Worm (Caenorhabditis elegans): Measurements from ENCODE around the gene M57.2.
A peak's percentile ranks its signal among the peaks of the same experiment; 100 is the strongest.

Gene M57.2

DNA sequence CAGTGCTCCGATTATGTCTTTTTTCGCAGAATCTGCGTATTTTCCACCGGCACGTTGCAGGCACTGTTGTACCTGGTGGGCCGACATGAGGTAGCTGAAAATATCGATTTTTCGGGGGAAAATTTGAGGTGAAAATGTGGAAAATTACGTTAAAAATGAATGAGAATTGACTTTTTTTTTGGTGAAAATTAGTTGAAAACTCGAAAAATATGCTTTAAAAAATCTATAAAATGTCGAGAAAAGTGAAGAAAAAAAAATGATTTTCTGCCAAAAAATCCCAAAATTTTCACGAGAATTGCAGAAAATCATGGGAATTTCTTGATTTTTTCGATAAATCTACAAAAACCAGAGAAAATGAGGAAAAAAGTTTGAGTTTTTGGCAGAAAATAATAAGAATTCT is 12.7 kb upstream of the M57.2 start, which contains the start of gene tsg-101:
TSS of gene tsg-101 (minus strand) at position 101 of the 400 bp plus-strand sequence.
- no peak for TF ChIP-seq ceh-28 (tag; optimal IDR thresholded peaks at IDR 0.05)
- no peak for TF ChIP-seq R02D3.7 (tag; optimal IDR thresholded peaks at IDR 0.05)
- TF ChIP-seq ZK546.5 (tag; optimal IDR thresholded peaks at IDR 0.05): no peak
- no peak for TF ChIP-seq mml-1 (tag; optimal IDR thresholded peaks at IDR 0.05)
- TF ChIP-seq egl-5 (tag; optimal IDR thresholded peaks at IDR 0.05): no peak
- TF ChIP-seq eor-1 (tag; optimal IDR thresholded peaks at IDR 0.05): no peak
- no peak for TF ChIP-seq zag-1 (tag; optimal IDR thresholded peaks at IDR 0.05)
- no peak for TF ChIP-seq elt-2 (tag; optimal IDR thresholded peaks at IDR 0.05)
- no peak for TF ChIP-seq nhr-43 (tag; optimal IDR thresholded peaks at IDR 0.05; ENCODE audit: poor library complexity, severe bottlenecking)
- TF ChIP-seq nhr-237 (tag; optimal IDR thresholded peaks at IDR 0.05): no peak
- TF ChIP-seq nhr-67 (tag; optimal IDR thresholded peaks at IDR 0.05): no peak
- TF ChIP-seq tbx-2 (tag; optimal IDR thresholded peaks at IDR 0.05): no peak
- TF ChIP-seq fos-1 (tag; optimal IDR thresholded peaks at IDR 0.05): no peak
- TF ChIP-seq nhr-11 (tag; optimal IDR thresholded peaks at IDR 0.05): no peak
- no peak for TF ChIP-seq nfya-1 (tag; optimal IDR thresholded peaks at IDR 0.05; ENCODE audit: insufficient read depth)
- no peak for TF ChIP-seq aly-2 (tag; optimal IDR thresholded peaks at IDR 0.05)
- no peak for TF ChIP-seq elt-1 (tag; optimal IDR thresholded peaks at IDR 0.05)
- TF ChIP-seq nhr-23 (tag; optimal IDR thresholded peaks at IDR 0.05): no peak
- no peak for TF ChIP-seq nhr-25 (tag; optimal IDR thresholded peaks at IDR 0.05)

DNA sequence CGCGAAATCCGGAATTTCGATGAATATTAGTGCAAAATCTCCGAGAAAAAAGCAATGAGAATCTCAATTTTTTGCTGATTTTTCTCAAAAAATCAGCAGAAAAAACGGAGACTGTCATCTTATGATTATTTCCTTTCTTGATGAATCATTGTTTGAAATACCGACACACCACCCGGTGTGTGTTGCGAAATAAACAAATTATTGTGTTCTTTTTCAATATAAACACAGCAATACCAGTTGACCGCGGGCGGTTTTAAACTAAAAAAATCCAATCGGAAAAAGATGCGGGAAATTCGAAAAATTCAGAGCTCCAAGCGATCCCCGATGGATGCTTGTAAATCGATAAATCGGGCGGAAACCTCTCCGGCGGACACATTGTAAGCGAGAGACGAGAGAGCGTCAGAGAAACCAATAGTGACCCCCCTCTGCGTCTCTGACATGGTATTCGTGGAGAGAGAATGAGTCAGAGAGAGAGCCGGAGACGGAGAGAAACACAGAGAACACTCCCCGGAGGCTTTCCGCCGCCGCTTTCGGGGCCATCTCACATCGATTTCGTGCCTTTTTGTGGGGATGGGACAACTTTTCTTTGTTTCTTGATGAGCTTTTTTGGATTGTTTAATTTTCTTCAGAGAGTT is 11.6 kb upstream of the M57.2 start:
- TF ChIP-seq ama-1 (optimal IDR thresholded peaks at IDR 0.05) (peak; percentile 6), elt-3 (tag; optimal IDR thresholded peaks at IDR 0.05) (no peak), unc-62 (GFP tag; optimal IDR thresholded peaks at IDR 0.05) (no peak), lin-15B (tag; optimal IDR thresholded peaks at IDR 0.05) (peak; percentile 39), nhr-43 (tag; optimal IDR thresholded peaks at IDR 0.05; ENCODE audit: poor library complexity, severe bottlenecking) (no peak), nhr-11 (tag; optimal IDR thresholded peaks at IDR 0.05) (no peak), ceh-82 (tag; optimal IDR thresholded peaks at IDR 0.05) (no peak), egl-27 (tag; optimal IDR thresholded peaks at IDR 0.05) (no peak), tbx-2 (tag; optimal IDR thresholded peaks at IDR 0.05) (no peak), mdl-1 (tag; optimal IDR thresholded peaks at IDR 0.05) (no peak), lsy-12 (tag; optimal IDR thresholded peaks at IDR 0.05) (no peak), jun-1 (tag; optimal IDR thresholded peaks at IDR 0.05) (peak; percentile 75), elt-2 (tag; optimal IDR thresholded peaks at IDR 0.05) (peak; percentile 15), ztf-4 (tag; optimal IDR thresholded peaks at IDR 0.05) (no peak), ceh-16 (tag; optimal IDR thresholded peaks at IDR 0.05) (no peak), fkh-2 (tag; optimal IDR thresholded peaks at IDR 0.05) (no peak), ceh-9 (tag; optimal IDR thresholded peaks at IDR 0.05) (no peak), sea-2 (GFP tag; optimal IDR thresholded peaks at IDR 0.05) (no peak), nhr-12 (tag; optimal IDR thresholded peaks at IDR 0.05) (no peak), daf-12 (tag; optimal IDR thresholded peaks at IDR 0.05) (no peak), elt-1 (tag; optimal IDR thresholded peaks at IDR 0.05) (no peak), nhr-23 (tag; optimal IDR thresholded peaks at IDR 0.05) (peak; percentile 18), mml-1 (tag; optimal IDR thresholded peaks at IDR 0.05) (no peak), nhr-237 (tag; optimal IDR thresholded peaks at IDR 0.05) (no peak), unc-39 (tag; optimal IDR thresholded peaks at IDR 0.05) (no peak), ZK546.5 (tag; optimal IDR thresholded peaks at IDR 0.05) (no peak), nhr-67 (tag; optimal IDR thresholded peaks at IDR 0.05) (no peak), fkh-10 (GFP tag; optimal IDR thresholded peaks at IDR 0.05) (peak; percentile 18), snpc-4 (tag; optimal IDR thresholded peaks at IDR 0.05) (peak; percentile 58), lin-39 (tag; optimal IDR thresholded peaks at IDR 0.05) (peak; percentile 76), R02D3.7 (tag; optimal IDR thresholded peaks at IDR 0.05) (no peak), nhr-77 (tag; optimal IDR thresholded peaks at IDR 0.05) (no peak), pqm-1 (tag; optimal IDR thresholded peaks at IDR 0.05) (peak; percentile 22), nfya-1 (tag; optimal IDR thresholded peaks at IDR 0.05; ENCODE audit: insufficient read depth) (peak; percentile 89), fos-1 (tag; optimal IDR thresholded peaks at IDR 0.05) (no peak), nhr-28 (tag; optimal IDR thresholded peaks at IDR 0.05) (no peak), zag-1 (tag; optimal IDR thresholded peaks at IDR 0.05) (no peak), pha-4 (tag; optimal IDR thresholded peaks at IDR 0.05) (peak; percentile 52), ztf-11 (tag; optimal IDR thresholded peaks at IDR 0.05) (no peak), ceh-28 (tag; optimal IDR thresholded peaks at IDR 0.05) (peak; percentile 88), nhr-25 (tag; optimal IDR thresholded peaks at IDR 0.05) (no peak), nhr-76 (tag; optimal IDR thresholded peaks at IDR 0.05) (no peak), aly-2 (tag; optimal IDR thresholded peaks at IDR 0.05) (no peak), eor-1 (tag; optimal IDR thresholded peaks at IDR 0.05) (no peak), egl-5 (tag; optimal IDR thresholded peaks at IDR 0.05) (peak; percentile 61), skn-1 (tag; optimal IDR thresholded peaks at IDR 0.05) (peak; percentile 44), hmg-11 (tag; optimal IDR thresholded peaks at IDR 0.05) (peak; percentile 86)

Data from whole organism, L3 larva.